Worm (Caenorhabditis elegans): ENCODE measurements around the gene cutl-23.

- TF ChIP-seq nhr-23 (tag; optimal IDR thresholded peaks at IDR 0.05) (no peak), nhr-77 (tag; optimal IDR thresholded peaks at IDR 0.05) (no peak)
Measured at ce11 chrIII:5814098-5814497, 44.1 kb downstream of the cutl-23 start.

Data from whole organism, L3 larva.